Worm (Caenorhabditis elegans): ENCODE data around the gene C29E4.12.

ce11 chrIII:7894724-7895123, 46.2 kb upstream of the C29E4.12 start, which contains the start of gene ZK688.4:
- TF ChIP-seq him-1 (tag; optimal IDR thresholded peaks at IDR 0.05) (no peak), dao-5 (tag; optimal IDR thresholded peaks at IDR 0.05) (no peak), W03F9.2 (tag; optimal IDR thresholded peaks at IDR 0.05) (no peak)

All from whole organism, L4/young adult.